Worm (Caenorhabditis elegans) whole organism, L4 larva: ENCODE measurements around the gene ttr-17.

Source experiments
- F26F4.8 ChIP-seq: fragments of 200-800 bp; sonication (Bioruptor generic); conservative IDR thresholded peaks from 2 replicates; pipeline ENCODE4 v1.3.6; 2022; ENCODE audit warnings: missing genetic modification characterization, missing compliant biosample characterization
- F49E8.2 ChIP-seq: sonication (generic microtip); optimal IDR thresholded peaks from 2 replicates; lab custom pipeline; 2016; ENCODE audit warnings: missing compliant biosample characterization, mild to moderate bottlenecking, missing genetic modification characterization, borderline replicate concordance
- R02D3.7 ChIP-seq: fragments of 150-350 bp; sonication (generic microtip); optimal IDR thresholded peaks from 3 replicates; lab custom pipeline; 2014; ENCODE audit warnings: missing biosample characterization, missing genetic modification characterization
- T20F7.1 ChIP-seq: fragments of 200-800 bp; sonication (Bioruptor generic); optimal IDR thresholded peaks from 2 replicates; lab custom pipeline; 2018; ENCODE audit warnings: mild to moderate bottlenecking, missing genetic modification characterization, missing compliant biosample characterization
- T26A8.4 ChIP-seq: fragments of 200-800 bp; sonication (Bioruptor generic); IDR thresholded peaks from 2 replicates; pipeline ENCODE4 v1.3.6; 2022; ENCODE audit warnings: missing genetic modification characterization, missing compliant biosample characterization
- Y105C5A.15 ChIP-seq: fragments of 200-800 bp; sonication (Bioruptor generic); IDR thresholded peaks from 2 replicates; pipeline ENCODE4 v1.3.6; 2022; ENCODE audit warnings: missing genetic modification characterization, missing compliant biosample characterization
- Y48G9A.11 ChIP-seq: fragments of 200-800 bp; sonication (Bioruptor generic); IDR thresholded peaks from 2 replicates; pipeline ENCODE4 v1.3.6; 2022; ENCODE audit warnings: missing genetic modification reagents, missing genetic modification characterization, missing compliant biosample characterization
- Y5F2A.4 ChIP-seq: fragments of 200-800 bp; sonication (Bioruptor generic); optimal IDR thresholded peaks from 2 replicates; lab custom pipeline; 2018; ENCODE audit warnings: mild to moderate bottlenecking, missing genetic modification characterization, missing compliant biosample characterization
- aha-1 ChIP-seq: fragments of 150-350 bp; peaks from one replicate; lab custom pipeline; 2014; ENCODE audit warnings: missing biosample characterization, missing genetic modification characterization
- aly-2 ChIP-seq: sonication (generic microtip); optimal IDR thresholded peaks from 2 replicates; lab custom pipeline; 2018; ENCODE audit warnings: missing biosample characterization, missing genetic modification characterization
- ceh-28 ChIP-seq: fragments of 150-350 bp; optimal IDR thresholded peaks from 2 replicates; lab custom pipeline; 2014; ENCODE audit warnings: missing biosample characterization, missing genetic modification reagents, missing genetic modification characterization
- ceh-44 ChIP-seq: fragments of 200-800 bp; sonication (Bioruptor generic); IDR thresholded peaks from 2 replicates; pipeline ENCODE4 v1.3.6; 2022; ENCODE audit warnings: missing genetic modification reagents, missing genetic modification characterization, missing compliant biosample characterization
- ces-1 ChIP-seq: fragments of 150-350 bp; sonication (generic microtip); optimal IDR thresholded peaks from 4 replicates; lab custom pipeline; 2014; ENCODE audit warnings: missing biosample characterization, missing genetic modification reagents, missing genetic modification characterization
- ctbp-1 ChIP-seq: fragments of 200-800 bp; sonication (Bioruptor generic); IDR thresholded peaks from 2 replicates; pipeline ENCODE4 v1.3.6; 2022; ENCODE audit warnings: missing genetic modification reagents, missing genetic modification characterization, missing compliant biosample characterization
- daf-12 ChIP-seq: fragments of 150-350 bp; optimal IDR thresholded peaks from 2 replicates; lab custom pipeline; 2014; ENCODE audit warnings: missing biosample characterization, missing genetic modification reagents, missing genetic modification characterization
- daf-19 ChIP-seq: fragments of 200-800 bp; sonication (Bioruptor generic); conservative IDR thresholded peaks from 2 replicates; pipeline ENCODE4 v1.3.6; 2022; ENCODE audit warnings: missing genetic modification characterization, missing compliant biosample characterization
- dmd-8 ChIP-seq: fragments of 200-800 bp; sonication (Bioruptor generic); IDR thresholded peaks from 2 replicates; pipeline ENCODE4 v1.3.6; 2022; ENCODE audit warnings: missing genetic modification characterization, missing compliant biosample characterization
- dmd-9 ChIP-seq: fragments of 200-800 bp; sonication (Bioruptor generic); IDR thresholded peaks from 2 replicates; pipeline ENCODE4 v1.3.6; 2022; ENCODE audit warnings: missing genetic modification reagents, missing genetic modification characterization, missing compliant biosample characterization
- egl-43 ChIP-seq: fragments of 200-800 bp; sonication (Bioruptor generic); IDR thresholded peaks from 2 replicates; pipeline ENCODE4 v1.3.6; 2022; ENCODE audit warnings: missing genetic modification reagents, missing genetic modification characterization, missing compliant biosample characterization
- fkh-10 ChIP-seq: fragments of 150-350 bp; optimal IDR thresholded peaks from 2 replicates; lab custom pipeline; 2014; ENCODE audit warnings: missing biosample characterization, missing genetic modification reagents, missing genetic modification characterization
- fos-1 ChIP-seq: fragments of 150-350 bp; optimal IDR thresholded peaks from 2 replicates; lab custom pipeline; 2014; ENCODE audit warnings: missing biosample characterization, missing genetic modification characterization
- gei-8 ChIP-seq: fragments of 200-800 bp; sonication (Bioruptor generic); optimal IDR thresholded peaks from 2 replicates; lab custom pipeline; 2018; ENCODE audit warnings: mild to moderate bottlenecking, missing genetic modification characterization, missing compliant biosample characterization
- hif-1 ChIP-seq, 2 experiments: sonication (generic microtip); optimal IDR thresholded peaks; 2 replicates each; lab custom pipeline; 2016 to 2017; ENCODE audit warnings: missing compliant biosample characterization in 2 of 2, missing genetic modification characterization in 2 of 2, missing genetic modification reagents in 2 of 2, missing genotype in 2 of 2, mild to moderate bottlenecking in 1 of 2
- jun-1 ChIP-seq: fragments of 150-350 bp; optimal IDR thresholded peaks from 2 replicates; lab custom pipeline; 2014; ENCODE audit warnings: missing biosample characterization, missing genetic modification reagents, missing genetic modification characterization
- lim-7 ChIP-seq: fragments of 200-800 bp; sonication (Bioruptor generic); IDR thresholded peaks from 2 replicates; pipeline ENCODE4 v1.3.6; 2022; ENCODE audit warnings: missing genetic modification characterization, missing compliant biosample characterization
- lin-38 ChIP-seq: fragments of 200-800 bp; sonication (Bioruptor generic); IDR thresholded peaks from 2 replicates; pipeline ENCODE4 v1.3.6; 2022; ENCODE audit warnings: missing genetic modification reagents, missing genetic modification characterization, missing compliant biosample characterization
- lin-39 ChIP-seq: fragments of 150-350 bp; optimal IDR thresholded peaks from 2 replicates; lab custom pipeline; 2014; ENCODE audit warnings: missing biosample characterization, missing genetic modification reagents, missing genetic modification characterization
- lsy-2 ChIP-seq, 2 experiments: fragments of 150-350 bp in 1 of 2; sonication (generic microtip) in 1 of 2; optimal IDR thresholded peaks; 2 replicates each; lab custom pipeline; 2014 to 2017; ENCODE audit warnings: missing biosample characterization in 2 of 2, missing genetic modification characterization in 2 of 2
- madf-5 ChIP-seq, 2 experiments: fragments of 200-800 bp; sonication (Bioruptor generic); IDR thresholded peaks; 2 replicates each; pipeline ENCODE4 v1.3.6; 2022; ENCODE audit warnings: missing compliant biosample characterization in 2 of 2, missing genetic modification characterization in 2 of 2
- madf-9 ChIP-seq: fragments of 200-800 bp; sonication (Bioruptor generic); conservative IDR thresholded peaks from 2 replicates; pipeline ENCODE4 v1.3.6; 2022; ENCODE audit warnings: missing genetic modification reagents, missing genetic modification characterization, missing compliant biosample characterization
- mdl-1 ChIP-seq, 2 experiments: fragments of 150-350 bp in 1 of 2; sonication (generic microtip) in 1 of 2; optimal IDR thresholded peaks; 2 replicates each; lab custom pipeline; 2014 to 2017; ENCODE audit warnings: missing biosample characterization in 2 of 2, missing genetic modification characterization in 2 of 2
- mdt-29 ChIP-seq: fragments of 200-800 bp; sonication (Bioruptor generic); IDR thresholded peaks from 2 replicates; pipeline ENCODE4 v1.3.6; 2022; ENCODE audit warnings: missing genetic modification reagents, missing genetic modification characterization, missing compliant biosample characterization
- mes-2 ChIP-seq: sonication (generic microtip); optimal IDR thresholded peaks from 2 replicates; lab custom pipeline; 2016; ENCODE audit warnings: missing genotype, mild to moderate bottlenecking, missing genetic modification characterization, missing compliant biosample characterization; ENCODE audit not compliant: poor library complexity, severe bottlenecking
- nhr-10 ChIP-seq: fragments of 150-350 bp; optimal IDR thresholded peaks from 2 replicates; lab custom pipeline; 2014; ENCODE audit warnings: missing biosample characterization, missing genetic modification characterization
- nhr-111 ChIP-seq: fragments of 200-800 bp; sonication (Bioruptor generic); optimal IDR thresholded peaks from 2 replicates; lab custom pipeline; 2018; ENCODE audit warnings: mild to moderate bottlenecking, missing genetic modification characterization, missing compliant biosample characterization
- nhr-42 ChIP-seq: fragments of 200-800 bp; sonication (Bioruptor generic); IDR thresholded peaks from 2 replicates; pipeline ENCODE4 v1.3.6; 2022; ENCODE audit warnings: missing genetic modification characterization, missing compliant biosample characterization
- pha-4 ChIP-seq, 2 experiments: fragments of 150-350 bp in 1 of 2; fragments of 200-800 bp in 1 of 2; sonication (Bioruptor generic) in 1 of 2; IDR thresholded peaks in 1 of 2; optimal IDR thresholded peaks in 1 of 2; 2 replicates each; pipeline versions ENCODE4 v1.3.6 to Lab custom; 2014 to 2022; ENCODE audit warnings: missing genetic modification characterization in 2 of 2, missing genetic modification reagents in 2 of 2, missing biosample characterization in 1 of 2, missing compliant biosample characterization in 1 of 2
- saeg-2 ChIP-seq: fragments of 200-800 bp; sonication (Bioruptor generic); IDR thresholded peaks from 2 replicates; pipeline ENCODE4 v1.3.6; 2022; ENCODE audit warnings: missing genetic modification reagents, missing genetic modification characterization, missing compliant biosample characterization
- set-16 ChIP-seq: fragments of 200-800 bp; sonication (Bioruptor generic); IDR thresholded peaks from 2 replicates; pipeline ENCODE4 v1.3.6; 2022; ENCODE audit warnings: missing genetic modification reagents, missing genetic modification characterization, missing compliant biosample characterization
- spr-1 ChIP-seq: sonication (generic microtip); optimal IDR thresholded peaks from 2 replicates; lab custom pipeline; 2016; ENCODE audit warnings: mild to moderate bottlenecking, missing genetic modification characterization, missing compliant biosample characterization
- spr-3 ChIP-seq: fragments of 200-800 bp; sonication (Bioruptor generic); optimal IDR thresholded peaks from 2 replicates; lab custom pipeline; 2018; ENCODE audit warnings: mild to moderate bottlenecking, missing genetic modification characterization, missing compliant biosample characterization
- tag-97 ChIP-seq: fragments of 200-800 bp; sonication (Bioruptor generic); IDR thresholded peaks from 2 replicates; pipeline ENCODE4 v1.3.6; 2022; ENCODE audit warnings: missing genetic modification characterization, missing compliant biosample characterization
- unc-130 ChIP-seq: sonication (generic microtip); optimal IDR thresholded peaks from 2 replicates; lab custom pipeline; 2016; ENCODE audit warnings: missing genetic modification reagents, missing genetic modification characterization, missing compliant biosample characterization
- unc-39 ChIP-seq: sonication (generic microtip); optimal IDR thresholded peaks from 2 replicates; lab custom pipeline; 2017; ENCODE audit warnings: missing biosample characterization, missing genetic modification characterization
- unc-62 ChIP-seq, 3 experiments: fragments of 150-350 bp in 1 of 3; sonication (generic microtip); optimal IDR thresholded peaks in 2 of 3; peaks in 1 of 3; 1 replicate in 1 of 3; 2 replicates in 2 of 3; lab custom pipeline; 2014 to 2017; ENCODE audit warnings: missing biosample characterization in 3 of 3, missing genetic modification characterization in 3 of 3, missing genetic modification reagents in 3 of 3, missing genotype in 1 of 3
- vab-7 ChIP-seq: fragments of 200-800 bp; sonication (Bioruptor generic); IDR thresholded peaks from 2 replicates; pipeline ENCODE4 v1.3.6; 2022; ENCODE audit warnings: missing genetic modification reagents, missing genetic modification characterization, missing compliant biosample characterization
- zfp-2 ChIP-seq: sonication (generic microtip); optimal IDR thresholded peaks from 2 replicates; lab custom pipeline; 2016; ENCODE audit warnings: mild to moderate bottlenecking, missing genetic modification characterization, missing compliant biosample characterization
- zfp-3 ChIP-seq: fragments of 200-800 bp; sonication (Bioruptor generic); conservative IDR thresholded peaks from 2 replicates; pipeline ENCODE4 v1.3.6; 2022; ENCODE audit warnings: missing genetic modification reagents, missing genetic modification characterization, missing compliant biosample characterization
- zip-11 ChIP-seq: fragments of 200-800 bp; sonication (Bioruptor generic); IDR thresholded peaks from 2 replicates; pipeline ENCODE4 v1.3.6; 2022; ENCODE audit warnings: missing genetic modification characterization, missing compliant biosample characterization
- zip-2 ChIP-seq: fragments of 150-350 bp; optimal IDR thresholded peaks from 2 replicates; lab custom pipeline; 2014; ENCODE audit warnings: missing biosample characterization, missing genetic modification characterization

The ttr-17 gene

ce11 chrIV:11110995-11111619, 44.3 kb upstream of the ttr-17 start, which contains the start of gene rps-5 (continued):
- TF ChIP-seq madf-9 (GFP tag; lab: Robert Waterston, UW) (no peak), nhr-42 (GFP tag; lab: Robert Waterston, UW) (no peak), Y48G9A.11 (GFP tag; lab: Robert Waterston, UW) (no peak), set-16 (GFP tag; lab: Robert Waterston, UW) (no peak), Y5F2A.4 (no peak), fkh-10 (GFP tag; lab: Kevin White, UChicago) (no peak), dmd-8 (GFP tag; lab: Robert Waterston, UW) (no peak), spr-3 (GFP tag; lab: Kevin White, UChicago) (no peak), zfp-2 (tag; lab: Kevin White, UChicago) (no peak), fos-1 (tag; lab: Kevin White, UChicago) (no peak), hif-1 (tag; optimal IDR thresholded peaks at IDR 0.05; lab: Kevin White, UChicago) (peak in 1 of 2 experiments; percentile 25), unc-130 (GFP tag; lab: Kevin White, UChicago) (no peak), vab-7 (GFP tag; lab: Robert Waterston, UW) (no peak), gei-8 (GFP tag; lab: Kevin White, UChicago) (no peak), mdl-1 (tag; optimal IDR thresholded peaks at IDR 0.05; lab: Kevin White, UChicago) (no peak), madf-5 (GFP tag; IDR thresholded peaks at IDR 0.05; lab: Robert Waterston, UW) (no peak), daf-19 (GFP tag; lab: Robert Waterston, UW) (no peak), ces-1 (GFP tag; lab: Kevin White, UChicago) (no peak), lin-39 (tag; lab: Kevin White, UChicago) (no peak), unc-39 (no peak), zfp-3 (GFP tag; lab: Robert Waterston, UW) (no peak), nhr-10 (tag; lab: Kevin White, UChicago) (no peak), ctbp-1 (GFP tag; lab: Robert Waterston, UW) (no peak), zip-2 (tag; lab: Kevin White, UChicago) (no peak), mdt-29 (GFP tag; lab: Robert Waterston, UW) (no peak), ceh-44 (GFP tag; lab: Robert Waterston, UW) (no peak), unc-62 (GFP tag; optimal IDR thresholded peaks at IDR 0.05 in 1 of 2; lab: Kevin White, UChicago) (peak in 1 of 2 experiments; percentile 87), unc-62 (tag; optimal IDR thresholded peaks at IDR 0.05; lab: Kevin White, UChicago) (no peak), mes-2 (peak; percentile 63), Y105C5A.15 (GFP tag; lab: Robert Waterston, UW) (no peak), nhr-111 (GFP tag; lab: Kevin White, UChicago) (no peak), F49E8.2 (no peak), T26A8.4 (GFP tag; lab: Robert Waterston, UW) (no peak), spr-1 (no peak), dmd-9 (GFP tag; lab: Robert Waterston, UW) (no peak), R02D3.7 (no peak), F26F4.8 (no peak), jun-1 (tag; lab: Kevin White, UChicago) (no peak), aha-1 (tag; lab: Kevin White, UChicago) (no peak), saeg-2 (no peak), zip-11 (no peak), lim-7 (GFP tag; lab: Robert Waterston, UW) (no peak), T20F7.1 (GFP tag; lab: Kevin White, UChicago) (no peak), lsy-2 (tag; optimal IDR thresholded peaks at IDR 0.05; lab: Kevin White, UChicago) (peak in 1 of 2 experiments; percentile 85), egl-43 (GFP tag; lab: Robert Waterston, UW) (no peak), lin-38 (GFP tag; lab: Robert Waterston, UW) (peak; percentile 51), pha-4 (GFP tag; IDR thresholded peaks at IDR 0.05; lab: Robert Waterston, UW) (no peak), pha-4 (tag; optimal IDR thresholded peaks at IDR 0.05; lab: Kevin White, UChicago) (no peak), daf-12 (tag; lab: Kevin White, UChicago) (no peak), tag-97 (GFP tag; lab: Robert Waterston, UW) (no peak), aly-2 (tag; lab: Kevin White, UChicago) (no peak), ceh-28 (no peak)
